Fruit fly (Drosophila melanogaster) S2 (cell line): ENCODE results near the gene Rab9.

ENCODE experiments used
- CG8478 ChIP-seq: fragments of >200 bp; optimal IDR thresholded peaks from 2 replicates; lab custom pipeline; 2018
- CTCF ChIP-seq, 2 experiments: fragments of >200 bp; optimal IDR thresholded peaks; 2 replicates each; lab custom pipeline; 2018

Gene Rab9

dm6 chr2L:19426330-19426781 lies 6.0 kb upstream of the Rab9 start, which contains the start of gene Pax:
Gene Pax (minus strand): TSS chr2L:19426596.
- TF ChIP-seq CTCF (optimal IDR thresholded peaks at IDR 0.05; lab: Kevin White, UChicago) (peak in 1 of 2 experiments; percentile 40), CG8478 (lab: Kevin White, UChicago) (no peak)

dm6 chr2L:19429731-19430130 lies 2.6 kb upstream of the Rab9 start:
- TF ChIP-seq CTCF (optimal IDR thresholded peaks at IDR 0.05; lab: Kevin White, UChicago) (no peak), CG8478 (lab: Kevin White, UChicago) (no peak)

dm6 chr2L:19430343-19430742 lies 2.0 kb upstream of the Rab9 start, which contains the start of gene RtcB:
Gene RtcB (plus strand): TSS chr2L:19430643.
- TF ChIP-seq CTCF (optimal IDR thresholded peaks at IDR 0.05; lab: Kevin White, UChicago) (peak; percentile 30 to 37), CG8478 (lab: Kevin White, UChicago) (no peak)

dm6 chr2L:19433292-19433691 lies 918 bp downstream of the Rab9 start:
- TF ChIP-seq CG8478 (lab: Kevin White, UChicago) (no peak), CTCF (optimal IDR thresholded peaks at IDR 0.05; lab: Kevin White, UChicago) (no peak)

- no peak for TF ChIP-seq CTCF (optimal IDR thresholded peaks at IDR 0.05; lab: Kevin White, UChicago)
- TF ChIP-seq CG8478 (lab: Kevin White, UChicago), result no peak
Measured at dm6 chr2L:19434260-19434659, 1.9 kb downstream of the Rab9 start.

- no peak for TF ChIP-seq CTCF (optimal IDR thresholded peaks at IDR 0.05; lab: Kevin White, UChicago)
- TF ChIP-seq CG8478 (lab: Kevin White, UChicago), result no peak
Measured at dm6 chr2L:19438685-19439597, 6.6 kb downstream of the Rab9 start.

- no peak for TF ChIP-seq CTCF (optimal IDR thresholded peaks at IDR 0.05; lab: Kevin White, UChicago)
- no peak for TF ChIP-seq CG8478 (lab: Kevin White, UChicago)
Measured at dm6 chr2L:19439598-19440230, 7.3 kb downstream of the Rab9 start.

dm6 chr2L:19440285-19440684 lies 7.9 kb downstream of the Rab9 start:
- TF ChIP-seq CTCF (optimal IDR thresholded peaks at IDR 0.05; lab: Kevin White, UChicago) (no peak), CG8478 (lab: Kevin White, UChicago) (no peak)

- no peak for TF ChIP-seq CTCF (optimal IDR thresholded peaks at IDR 0.05; lab: Kevin White, UChicago)
- no peak for TF ChIP-seq CG8478 (lab: Kevin White, UChicago)
Measured at dm6 chr2L:19440732-19441131, 8.4 kb downstream of the Rab9 start.

- no peak for TF ChIP-seq CTCF (optimal IDR thresholded peaks at IDR 0.05; lab: Kevin White, UChicago)
- no peak for TF ChIP-seq CG8478 (lab: Kevin White, UChicago)
Measured at dm6 chr2L:19441339-19441738, 9.0 kb downstream of the Rab9 start.

dm6 chr2L:19441791-19442190 lies 9.4 kb downstream of the Rab9 start, which contains the start of gene RanGAP:
Gene RanGAP (plus strand): TSS chr2L:19441959.
- TF ChIP-seq CTCF (optimal IDR thresholded peaks at IDR 0.05; lab: Kevin White, UChicago), result no peak

- TF ChIP-seq CG8478 (lab: Kevin White, UChicago) (no peak), CTCF (optimal IDR thresholded peaks at IDR 0.05; lab: Kevin White, UChicago) (no peak)
Measured at dm6 chr2L:19442627-19443026, 10.3 kb downstream of the Rab9 start, which contains the start of gene CG10237. Gene CG10237 (minus strand): TSS chr2L:19442727.

dm6 chr2L:19444734-19445140 lies 12.4 kb downstream of the Rab9 start, which contains the start of gene Hs2st:
Gene Hs2st (minus strand): TSS chr2L:19444750.
- TF ChIP-seq CTCF (optimal IDR thresholded peaks at IDR 0.05; lab: Kevin White, UChicago) (no peak), CG8478 (lab: Kevin White, UChicago) (no peak)

- TF ChIP-seq CTCF (optimal IDR thresholded peaks at IDR 0.05; lab: Kevin White, UChicago) (no peak), CG8478 (lab: Kevin White, UChicago) (no peak)
Measured at dm6 chr2L:19452535-19453317, 20.4 kb downstream of the Rab9 start.
